Worm (Caenorhabditis elegans): ENCODE measurements around the gene cln-3.3.

Gene cln-3.3

ce11 chrV:8653080-8653821, 29.6 kb upstream of the cln-3.3 start:
- TF ChIP-seq gmeb-1 (tag; optimal IDR thresholded peaks at IDR 0.05): no peak
- TF ChIP-seq nhr-10 (tag; optimal IDR thresholded peaks at IDR 0.05): no peak
- peak; percentile 5 for TF ChIP-seq nhr-6 (tag; optimal IDR thresholded peaks at IDR 0.05)
- TF ChIP-seq fos-1 (tag; optimal IDR thresholded peaks at IDR 0.05): peak; percentile 54
- TF ChIP-seq blmp-1 (tag; optimal IDR thresholded peaks at IDR 0.05; ENCODE audit: insufficient read depth): peak; percentile 70
- TF ChIP-seq ZK546.5 (tag; optimal IDR thresholded peaks at IDR 0.05): no peak
- TF ChIP-seq sma-9 (GFP tag; optimal IDR thresholded peaks at IDR 0.05): peak; percentile 61
- no peak for TF ChIP-seq sma-9 (tag; optimal IDR thresholded peaks at IDR 0.05)
- peak; percentile 25 for TF ChIP-seq unc-62 (GFP tag; optimal IDR thresholded peaks at IDR 0.05)
- peak; percentile 61 for TF ChIP-seq nhr-21 (tag; optimal IDR thresholded peaks at IDR 0.05)
- no peak for TF ChIP-seq R02D3.7 (tag; optimal IDR thresholded peaks at IDR 0.05)
- no peak for TF ChIP-seq nhr-23 (tag; optimal IDR thresholded peaks at IDR 0.05)
- TF ChIP-seq nhr-129 (tag; optimal IDR thresholded peaks at IDR 0.05): no peak
- TF ChIP-seq dmd-4 (tag; optimal IDR thresholded peaks at IDR 0.05): no peak
- no peak for TF ChIP-seq lsy-2 (tag; optimal IDR thresholded peaks at IDR 0.05)
- TF ChIP-seq sma-3 (GFP tag; optimal IDR thresholded peaks at IDR 0.05): peak; percentile 30
- TF ChIP-seq ceh-16 (tag; optimal IDR thresholded peaks at IDR 0.05): no peak
- no peak for TF ChIP-seq F13H6.1 (tag; optimal IDR thresholded peaks at IDR 0.05)
- peak; percentile 10 for TF ChIP-seq egl-27 (tag; optimal IDR thresholded peaks at IDR 0.05)
- peak; percentile 39 for TF ChIP-seq nhr-25 (tag; optimal IDR thresholded peaks at IDR 0.05)
- no peak for TF ChIP-seq lin-39 (tag; optimal IDR thresholded peaks at IDR 0.05)
- no peak for TF ChIP-seq nhr-237 (tag; optimal IDR thresholded peaks at IDR 0.05)
- peak; percentile 57 for TF ChIP-seq mab-5 (tag; optimal IDR thresholded peaks at IDR 0.05)

ce11 chrV:8654460-8655419, 28.1 kb upstream of the cln-3.3 start:
- TF ChIP-seq blmp-1 (tag; optimal IDR thresholded peaks at IDR 0.05; ENCODE audit: insufficient read depth) (peak; percentile 30), dmd-4 (tag; optimal IDR thresholded peaks at IDR 0.05) (no peak), sma-9 (GFP tag; optimal IDR thresholded peaks at IDR 0.05) (peak; percentile 74), sma-9 (tag; optimal IDR thresholded peaks at IDR 0.05) (no peak), fos-1 (tag; optimal IDR thresholded peaks at IDR 0.05) (peak; percentile 28), C34F6.9 (tag; optimal IDR thresholded peaks at IDR 0.05) (no peak), F13H6.1 (tag; optimal IDR thresholded peaks at IDR 0.05) (peak; percentile 51), nhr-6 (tag; optimal IDR thresholded peaks at IDR 0.05) (peak; percentile 46), nhr-129 (tag; optimal IDR thresholded peaks at IDR 0.05) (peak; percentile 81), lin-11 (tag; optimal IDR thresholded peaks at IDR 0.05) (no peak)

- TF ChIP-seq sma-3 (GFP tag; optimal IDR thresholded peaks at IDR 0.05) (no peak), zag-1 (tag; optimal IDR thresholded peaks at IDR 0.05) (no peak), nhr-25 (tag; optimal IDR thresholded peaks at IDR 0.05) (peak; percentile 8), mbf-1 (tag; optimal IDR thresholded peaks at IDR 0.05) (no peak), lin-11 (tag; optimal IDR thresholded peaks at IDR 0.05) (no peak), nhr-77 (tag; optimal IDR thresholded peaks at IDR 0.05) (no peak)
These were observed 24.9 kb upstream of the cln-3.3 start for ce11 chrV:8657911-8658310.

- TF ChIP-seq blmp-1 (tag; optimal IDR thresholded peaks at IDR 0.05; ENCODE audit: insufficient read depth) (peak; percentile 21), F13H6.1 (tag; optimal IDR thresholded peaks at IDR 0.05) (peak; percentile 81), mbf-1 (tag; optimal IDR thresholded peaks at IDR 0.05) (no peak), sem-4 (tag; optimal IDR thresholded peaks at IDR 0.05) (peak; percentile 70), nhr-25 (tag; optimal IDR thresholded peaks at IDR 0.05) (peak; percentile 23), R02D3.7 (tag; optimal IDR thresholded peaks at IDR 0.05) (no peak), lsy-2 (tag; optimal IDR thresholded peaks at IDR 0.05) (peak in 1 of 2 experiments; percentile 48), C34F6.9 (tag; optimal IDR thresholded peaks at IDR 0.05) (peak; percentile 54), nhr-12 (tag; optimal IDR thresholded peaks at IDR 0.05) (no peak), nhr-6 (tag; optimal IDR thresholded peaks at IDR 0.05) (peak; percentile 50), nhr-129 (tag; optimal IDR thresholded peaks at IDR 0.05) (peak; percentile 68), nhr-77 (tag; optimal IDR thresholded peaks at IDR 0.05) (no peak), sma-9 (GFP tag; optimal IDR thresholded peaks at IDR 0.05) (peak; percentile 93), sma-9 (tag; optimal IDR thresholded peaks at IDR 0.05) (no peak), lin-13 (GFP tag; optimal IDR thresholded peaks at IDR 0.05) (no peak)
These were observed 24.1 kb upstream of the cln-3.3 start for ce11 chrV:8658577-8659362.
